Fruit fly (Drosophila melanogaster): Measurements from ENCODE around the gene Cyp4c3.

Gene Cyp4c3

DNA sequence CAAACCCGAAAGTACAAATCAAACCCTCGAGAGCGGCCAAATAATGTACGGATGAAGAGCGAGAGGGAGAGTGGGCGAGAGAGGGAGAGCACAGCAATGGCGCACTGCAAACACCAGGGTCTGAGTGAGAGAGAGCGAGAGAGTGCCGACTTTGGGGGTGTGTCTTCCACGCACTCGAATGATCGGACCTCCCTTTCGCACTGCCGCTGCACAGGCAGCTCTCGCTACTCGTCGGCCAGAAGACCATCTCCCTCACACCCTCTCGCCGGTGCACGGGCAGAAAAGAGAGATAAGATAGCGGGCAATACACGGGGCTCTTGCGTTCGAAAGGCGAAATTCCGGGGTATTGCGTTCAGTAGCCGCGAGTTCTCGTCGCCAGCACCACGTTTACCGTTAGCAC is 18.6 kb downstream of the Cyp4c3 start, which contains the start of gene Ptx1 (continued):
- TF ChIP-seq CG5180 (GFP tag; optimal IDR thresholded peaks at IDR 0.05) (no peak), Eip74EF (GFP tag; optimal IDR thresholded peaks at IDR 0.05) (no peak), insv (GFP tag; optimal IDR thresholded peaks at IDR 0.05) (no peak), CG16779 (GFP tag; IDR thresholded peaks at IDR 0.05) (no peak), CG13624 (GFP tag; optimal IDR thresholded peaks at IDR 0.05) (peak; percentile 3), Elba2 (GFP tag; optimal IDR thresholded peaks at IDR 0.05) (no peak), CG9817 (tag; optimal IDR thresholded peaks at IDR 0.05) (no peak), CG34224 (GFP tag; IDR thresholded peaks at IDR 0.05; ENCODE audit: partially characterized antibody) (peak; percentile 63; the same call in 1 of the 3 replicates), otp (GFP tag; IDR thresholded peaks at IDR 0.05) (no peak), CG30020 (tag; optimal IDR thresholded peaks at IDR 0.05) (no peak), Nf-YA (GFP tag; IDR thresholded peaks at IDR 0.05) (peak; percentile 92), CG32772 (GFP tag; IDR thresholded peaks at IDR 0.05) (no peak), rib (GFP tag; IDR thresholded peaks at IDR 0.05) (0 out of 2 replicates have a peak, but pooled peaks have one; percentile 31), CG16815 (GFP tag; optimal IDR thresholded peaks at IDR 0.05) (no peak), cato (GFP tag; optimal IDR thresholded peaks at IDR 0.05; ENCODE audit: borderline replicate concordance) (no peak), crp (GFP tag; optimal IDR thresholded peaks at IDR 0.05) (no peak), sug (tag; optimal IDR thresholded peaks at IDR 0.05) (peak; percentile 27), CG2678 (tag; optimal IDR thresholded peaks at IDR 0.05) (no peak), CG4854 (GFP tag; optimal IDR thresholded peaks at IDR 0.05) (no peak), danr (GFP tag; IDR thresholded peaks at IDR 0.05) (no peak), Aef1 (GFP tag; IDR thresholded peaks at IDR 0.05) (no peak), Taf1 (GFP tag; IDR thresholded peaks at IDR 0.05) (no peak), CG4730 (GFP tag; IDR thresholded peaks at IDR 0.05) (no peak), sd (tag; optimal IDR thresholded peaks at IDR 0.05) (peak; percentile 88), tin (GFP tag; optimal IDR thresholded peaks at IDR 0.05) (peak; percentile 2), peb (GFP tag; IDR thresholded peaks at IDR 0.05) (no peak), CG4404 (GFP tag; IDR thresholded peaks at IDR 0.05) (no peak), Ada2b (GFP tag; IDR thresholded peaks at IDR 0.05) (no peak), Six4 (GFP tag; optimal IDR thresholded peaks at IDR 0.05) (no peak), Abd-B (GFP tag; optimal IDR thresholded peaks at IDR 0.05) (peak; percentile 1), sens-2 (GFP tag; IDR thresholded peaks at IDR 0.05) (no peak), ind (GFP tag; optimal IDR thresholded peaks at IDR 0.05) (no peak)

DNA sequence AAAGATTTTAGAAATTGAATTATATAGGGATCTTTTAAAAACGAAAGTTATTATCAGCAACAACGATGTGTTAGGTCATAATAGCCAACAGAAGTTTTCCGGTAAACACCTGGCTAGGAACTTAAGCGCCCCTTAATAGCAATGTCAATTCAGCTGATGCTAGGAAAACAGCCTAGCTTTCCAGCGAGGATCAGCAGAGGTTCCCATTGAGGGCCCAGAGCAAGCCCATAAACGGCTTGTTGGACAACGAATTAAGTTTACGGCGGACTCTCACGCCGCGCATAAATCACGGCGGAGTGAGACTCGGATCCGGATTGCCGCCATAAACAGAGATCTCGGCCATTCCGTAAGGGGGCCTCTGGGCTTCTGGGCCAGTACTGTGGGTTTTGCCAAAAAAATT is 19.9 kb downstream of the Cyp4c3 start:
- TF ChIP-seq Nf-YA (GFP tag; IDR thresholded peaks at IDR 0.05) (no peak), Ets65A (GFP tag) (peak; percentile 86), amos (GFP tag; IDR thresholded peaks at IDR 0.05; ENCODE audit: partially characterized antibody) (no peak), CG8290 (GFP tag; optimal IDR thresholded peaks at IDR 0.05) (no peak), CG8290 (tag; optimal IDR thresholded peaks at IDR 0.05) (peak in 1 of 2 experiments; percentile 24), Ptx1 (GFP tag; IDR thresholded peaks at IDR 0.05) (0 out of 2 replicates have a peak, but pooled peaks have one; percentile 16)

DNA sequence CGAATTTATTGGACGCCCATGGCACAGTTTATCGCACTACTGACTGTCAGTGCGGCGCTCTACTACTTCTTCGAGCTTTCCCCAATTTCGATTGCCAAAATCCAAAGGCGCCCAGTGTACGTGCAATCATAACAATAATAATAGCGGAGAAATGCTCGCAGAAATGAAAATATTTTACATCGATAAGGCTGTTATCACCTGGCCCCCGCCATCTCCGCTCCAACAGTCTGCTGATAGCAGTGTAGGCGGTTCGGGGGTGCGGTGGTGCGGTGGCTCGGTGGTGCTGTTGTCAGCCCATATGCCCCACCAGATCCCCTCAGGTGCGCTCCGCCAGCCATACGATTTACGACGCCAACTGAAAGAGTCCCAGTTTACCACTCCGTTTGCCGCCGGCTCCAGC is 21.4 kb downstream of the Cyp4c3 start:
- TF ChIP-seq NFAT (GFP tag; IDR thresholded peaks at IDR 0.05), result 0 out of 2 replicates have a peak, but pooled peaks have one; percentile 6
- TF ChIP-seq cato (GFP tag; optimal IDR thresholded peaks at IDR 0.05; ENCODE audit: borderline replicate concordance), result no peak
- no peak for TF ChIP-seq sima (GFP tag; optimal IDR thresholded peaks at IDR 0.05)
- TF ChIP-seq bbx (GFP tag; IDR thresholded peaks at IDR 0.05; ENCODE audit: partially characterized antibody), result no peak
- no peak for TF ChIP-seq gcm (GFP tag; optimal IDR thresholded peaks at IDR 0.05)
- TF ChIP-seq sug (tag; optimal IDR thresholded peaks at IDR 0.05), result peak; percentile 69
- no peak for TF ChIP-seq Six4 (GFP tag; optimal IDR thresholded peaks at IDR 0.05)
- no peak for TF ChIP-seq sna (GFP tag; IDR thresholded peaks at IDR 0.05; ENCODE audit: partially characterized antibody)
- TF ChIP-seq Xrp1 (GFP tag; IDR thresholded peaks at IDR 0.05), result no peak
- TF ChIP-seq CG12391 (tag; optimal IDR thresholded peaks at IDR 0.05), result no peak
- TF ChIP-seq CG17361 (GFP tag; IDR thresholded peaks at IDR 0.05), result no peak
- peak; percentile 98 for TF ChIP-seq GATAe (GFP tag; conservative IDR thresholded peaks at IDR 0.05)
- TF ChIP-seq tx (GFP tag; optimal IDR thresholded peaks at IDR 0.05), result no peak
- TF ChIP-seq Bteb2 (GFP tag; optimal IDR thresholded peaks at IDR 0.05), result no peak
- peak; percentile 26 for TF ChIP-seq CG3281 (GFP tag; optimal IDR thresholded peaks at IDR 0.05)
- TF ChIP-seq CG4854 (GFP tag; optimal IDR thresholded peaks at IDR 0.05), result no peak
- no peak for TF ChIP-seq CG8089 (GFP tag; optimal IDR thresholded peaks at IDR 0.05)
